Worm (Caenorhabditis elegans): ENCODE data around the gene F09E5.16.

DNA sequence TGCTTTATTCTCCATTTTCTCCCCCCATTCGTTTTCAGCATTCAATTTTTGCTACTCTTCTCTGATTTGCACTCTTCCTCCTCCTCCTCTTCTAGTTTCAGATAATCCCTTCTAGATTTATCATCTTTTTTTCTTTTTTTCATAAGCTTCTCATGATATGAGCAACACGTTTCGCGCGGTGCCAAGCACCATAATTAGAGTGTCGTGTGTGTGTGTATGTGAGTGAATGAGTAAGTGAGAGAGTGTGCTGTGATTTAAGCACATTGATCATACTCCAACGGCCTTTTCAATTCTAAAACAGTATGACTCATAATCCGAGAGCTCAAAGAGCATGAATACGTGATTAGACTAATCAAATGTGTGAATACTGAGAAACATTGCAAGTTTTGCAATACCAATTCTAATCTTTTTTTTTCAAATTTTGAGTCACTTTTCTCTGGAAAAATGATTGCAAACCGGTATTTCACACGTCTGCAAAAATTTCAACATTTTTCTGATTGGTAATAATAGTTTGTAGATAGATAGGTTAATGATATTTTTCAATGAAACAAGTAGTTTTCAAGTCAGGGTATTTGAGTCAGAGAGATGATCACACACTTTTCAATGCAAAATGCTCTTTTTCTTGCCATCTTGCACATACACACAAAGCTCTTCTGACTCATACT is 30.0 kb downstream of the F09E5.16 start:
- TF ChIP-seq F10E7.11 (tag; optimal IDR thresholded peaks at IDR 0.05), result no peak
- TF ChIP-seq dpff-1 (tag; optimal IDR thresholded peaks at IDR 0.05), result no peak
- TF ChIP-seq ama-1 (optimal IDR thresholded peaks at IDR 0.05), result no peak
- TF ChIP-seq ama-1 (GFP tag; optimal IDR thresholded peaks at IDR 0.05), result no peak
- TF ChIP-seq pha-4 (tag; optimal IDR thresholded peaks at IDR 0.05), result no peak
- TF ChIP-seq dpl-1 (GFP tag; optimal IDR thresholded peaks at IDR 0.05), result no peak
